Worm (Caenorhabditis elegans) whole organism, L2 larva: ENCODE measurements around the gene plp-1.

Experiments
- C34F6.9 ChIP-seq: fragments of 150-350 bp; optimal IDR thresholded peaks from 2 replicates; lab custom pipeline; 2014; ENCODE audit warnings: missing biosample characterization, missing genetic modification characterization
- F13H6.1 ChIP-seq: sonication (generic microtip); optimal IDR thresholded peaks from 2 replicates; lab custom pipeline; 2016; ENCODE audit warnings: missing genetic modification characterization, missing compliant biosample characterization
- R02D3.7 ChIP-seq: fragments of 150-350 bp; optimal IDR thresholded peaks from 2 replicates; lab custom pipeline; 2014; ENCODE audit warnings: missing biosample characterization, missing genetic modification characterization
- Y55F3AM.14 ChIP-seq: fragments of 200-800 bp; sonication (Bioruptor generic); optimal IDR thresholded peaks from 2 replicates; lab custom pipeline; 2018; ENCODE audit warnings: mild to moderate bottlenecking, missing genetic modification characterization, missing compliant biosample characterization
- alr-1 ChIP-seq: fragments of 150-350 bp; optimal IDR thresholded peaks from 2 replicates; lab custom pipeline; 2014; ENCODE audit warnings: missing biosample characterization, missing genetic modification characterization
- aly-2 ChIP-seq: fragments of 150-350 bp; optimal IDR thresholded peaks from 2 replicates; lab custom pipeline; 2014; ENCODE audit warnings: missing biosample characterization, missing genetic modification characterization
- blmp-1 ChIP-seq: sonication (generic microtip); optimal IDR thresholded peaks from 2 replicates; lab custom pipeline; 2017; ENCODE audit warnings: missing genetic modification characterization, mild to moderate bottlenecking, missing compliant biosample characterization, antibody characterized with exemption, moderate library complexity; ENCODE audit not compliant: insufficient read depth
- ceh-16 ChIP-seq: fragments of 150-350 bp; optimal IDR thresholded peaks from 2 replicates; lab custom pipeline; 2014; ENCODE audit warnings: missing biosample characterization, missing genetic modification characterization
- ceh-82 ChIP-seq: fragments of 150-350 bp; optimal IDR thresholded peaks from 2 replicates; lab custom pipeline; 2014; ENCODE audit warnings: missing biosample characterization, missing genetic modification characterization
- crh-2 ChIP-seq: sonication (generic microtip); optimal IDR thresholded peaks from 2 replicates; lab custom pipeline; 2017; ENCODE audit warnings: missing biosample characterization, missing genetic modification characterization
- egl-27 ChIP-seq: sonication (generic microtip); optimal IDR thresholded peaks from 3 replicates; lab custom pipeline; 2017; ENCODE audit warnings: missing biosample characterization, missing genetic modification reagents, missing genetic modification characterization
- elt-1 ChIP-seq: fragments of 150-350 bp; optimal IDR thresholded peaks from 2 replicates; lab custom pipeline; 2014; ENCODE audit warnings: missing biosample characterization, missing genetic modification characterization
- elt-3 ChIP-seq: sonication (generic microtip); optimal IDR thresholded peaks from 2 replicates; lab custom pipeline; 2017; ENCODE audit warnings: missing biosample characterization, missing genetic modification characterization
- fos-1 ChIP-seq: fragments of 150-350 bp; optimal IDR thresholded peaks from 2 replicates; lab custom pipeline; 2014; ENCODE audit warnings: missing biosample characterization, missing genetic modification characterization
- gmeb-1 ChIP-seq: fragments of 150-350 bp; optimal IDR thresholded peaks from 2 replicates; lab custom pipeline; 2014; ENCODE audit warnings: missing biosample characterization, missing genetic modification characterization
- lin-11 ChIP-seq: fragments of 150-350 bp; sonication (generic microtip); optimal IDR thresholded peaks from 2 replicates; lab custom pipeline; 2014; ENCODE audit warnings: missing biosample characterization, missing genetic modification characterization, inconsistent platforms, mixed read lengths
- lin-13 ChIP-seq: fragments of 150-350 bp; optimal IDR thresholded peaks from 2 replicates; lab custom pipeline; 2014; ENCODE audit warnings: missing biosample characterization, missing genetic modification reagents, missing genetic modification characterization
- lin-39 ChIP-seq: fragments of 150-350 bp; optimal IDR thresholded peaks from 2 replicates; lab custom pipeline; 2014; ENCODE audit warnings: missing biosample characterization, missing genetic modification reagents, missing genetic modification characterization
- lsy-2 ChIP-seq, 2 experiments: fragments of 150-350 bp in 1 of 2; sonication (generic microtip) in 1 of 2; optimal IDR thresholded peaks; 2 replicates each; lab custom pipeline; 2014 to 2017; ENCODE audit warnings: missing biosample characterization in 2 of 2, missing genetic modification characterization in 2 of 2
- mab-5 ChIP-seq: fragments of 150-350 bp; optimal IDR thresholded peaks from 2 replicates; lab custom pipeline; 2014; ENCODE audit warnings: missing biosample characterization, missing genetic modification characterization
- mdl-1 ChIP-seq, 2 experiments: fragments of 150-350 bp in 1 of 2; sonication (generic microtip) in 1 of 2; optimal IDR thresholded peaks; 2 replicates each; lab custom pipeline; 2017; ENCODE audit warnings: missing biosample characterization in 2 of 2, missing genetic modification characterization in 2 of 2
- nhr-129 ChIP-seq: fragments of 150-350 bp; optimal IDR thresholded peaks from 2 replicates; lab custom pipeline; 2014; ENCODE audit warnings: missing biosample characterization, missing genetic modification characterization
- nhr-21 ChIP-seq: fragments of 150-350 bp; optimal IDR thresholded peaks from 2 replicates; lab custom pipeline; 2014; ENCODE audit warnings: missing biosample characterization, missing genetic modification characterization
- nhr-23 ChIP-seq: fragments of 150-350 bp; optimal IDR thresholded peaks from 2 replicates; lab custom pipeline; 2014; ENCODE audit warnings: missing biosample characterization, missing genetic modification reagents, missing genetic modification characterization
- nhr-237 ChIP-seq: fragments of 150-350 bp; optimal IDR thresholded peaks from 2 replicates; lab custom pipeline; 2014; ENCODE audit warnings: missing biosample characterization, missing genetic modification characterization
- nhr-77 ChIP-seq: fragments of 150-350 bp; optimal IDR thresholded peaks from 2 replicates; lab custom pipeline; 2014; ENCODE audit warnings: missing biosample characterization, missing genetic modification characterization
- sem-4 ChIP-seq: fragments of 150-350 bp; optimal IDR thresholded peaks from 2 replicates; lab custom pipeline; 2014; ENCODE audit warnings: missing biosample characterization, missing genetic modification reagents, missing genetic modification characterization
- skn-1 ChIP-seq: sonication (generic microtip); optimal IDR thresholded peaks from 2 replicates; lab custom pipeline; 2017; ENCODE audit warnings: missing biosample characterization, missing genetic modification characterization
- sma-3 ChIP-seq: sonication (generic microtip); optimal IDR thresholded peaks from 2 replicates; lab custom pipeline; 2016; ENCODE audit warnings: missing genetic modification reagents, missing genetic modification characterization, missing compliant biosample characterization
- sma-9 ChIP-seq, 2 experiments: fragments of 150-350 bp in 1 of 2; sonication (generic microtip) in 1 of 2; optimal IDR thresholded peaks; 2 replicates each; lab custom pipeline; 2014 to 2016; ENCODE audit warnings: missing genetic modification characterization in 2 of 2, mild to moderate bottlenecking in 1 of 2, missing biosample characterization in 1 of 2, missing compliant biosample characterization in 1 of 2, missing genetic modification reagents in 1 of 2, moderate library complexity in 1 of 2
- snpc-4 ChIP-seq: fragments of 150-350 bp; optimal IDR thresholded peaks from 2 replicates; lab custom pipeline; 2014; ENCODE audit warnings: missing biosample characterization, missing genetic modification characterization
- unc-39 ChIP-seq: fragments of 150-350 bp; optimal IDR thresholded peaks from 2 replicates; lab custom pipeline; 2014; ENCODE audit warnings: missing biosample characterization, missing genetic modification characterization
- unc-55 ChIP-seq: fragments of 150-350 bp; sonication (generic microtip); optimal IDR thresholded peaks from 3 replicates; lab custom pipeline; 2014; ENCODE audit warnings: missing biosample characterization, missing genetic modification reagents, missing genetic modification characterization
- unc-62 ChIP-seq: fragments of 150-350 bp; optimal IDR thresholded peaks from 2 replicates; lab custom pipeline; 2014; ENCODE audit warnings: missing biosample characterization, missing genetic modification reagents, missing genetic modification characterization
- zag-1 ChIP-seq: fragments of 150-350 bp; optimal IDR thresholded peaks from 2 replicates; lab custom pipeline; 2014; ENCODE audit warnings: missing biosample characterization, missing genetic modification characterization
- ztf-1 ChIP-seq: fragments of 200-800 bp; sonication (Bioruptor generic); conservative IDR thresholded peaks from 2 replicates; pipeline ENCODE4 v1.3.6; 2022; ENCODE audit warnings: missing genetic modification characterization, missing compliant biosample characterization

plp-1 gene

ce11 chrIV:7654212-7654778, 21.1 kb downstream of the plp-1 start, which contains the start of gene nrde-4 (continued):
- TF ChIP-seq lin-13 (peak; percentile 60), mdl-1 (tag; optimal IDR thresholded peaks at IDR 0.05; lab: Kevin White, UChicago) (no peak), blmp-1 (tag; lab: Kevin White, UChicago) (peak; percentile 97), nhr-23 (tag; lab: Kevin White, UChicago) (no peak), alr-1 (tag; lab: Kevin White, UChicago) (no peak), nhr-77 (tag; lab: Kevin White, UChicago) (no peak), Y55F3AM.14 (no peak)

- TF ChIP-seq C34F6.9 (tag; lab: Kevin White, UChicago) (peak; percentile 12), skn-1 (tag; lab: Kevin White, UChicago) (no peak), unc-55 (GFP tag; lab: Kevin White, UChicago) (peak; percentile 47), lsy-2 (tag; optimal IDR thresholded peaks at IDR 0.05; lab: Kevin White, UChicago) (peak in 1 of 2 experiments; percentile 0), lin-11 (no peak), nhr-129 (tag; lab: Kevin White, UChicago) (peak; percentile 45)
Observed at ce11 chrIV:7658589-7658988, 25.4 kb downstream of the plp-1 start, which contains the start of gene C08G9.1. Gene C08G9.1, plus strand, starts transcription at chrIV:7658763.

DNA sequence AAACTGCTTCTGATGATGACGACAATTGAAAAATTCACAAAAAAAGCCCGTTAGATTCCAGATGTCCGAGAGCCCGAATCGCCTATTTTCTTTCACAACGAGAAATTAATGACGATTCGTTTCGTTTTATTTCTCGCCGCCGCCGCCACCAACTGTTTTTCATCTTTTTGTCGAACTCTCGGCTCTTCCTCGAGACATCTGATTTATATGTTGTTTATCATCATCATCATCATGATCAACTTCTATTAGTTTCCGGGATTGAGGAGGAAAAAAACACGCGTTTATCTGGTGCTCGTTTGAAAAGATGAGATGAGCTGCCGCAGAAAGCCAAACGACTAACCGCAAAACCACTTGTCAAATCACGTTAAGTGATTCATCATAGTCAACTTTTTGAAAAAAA, 26.3 kb downstream of the plp-1 start:
- TF ChIP-seq elt-3 (no peak), C34F6.9 (tag; lab: Kevin White, UChicago) (peak; percentile 9), R02D3.7 (tag; lab: Kevin White, UChicago) (no peak), elt-1 (no peak), unc-62 (no peak), ceh-16 (no peak), crh-2 (no peak), sem-4 (peak; percentile 78), fos-1 (tag; lab: Kevin White, UChicago) (no peak), gmeb-1 (tag; lab: Kevin White, UChicago) (no peak), unc-39 (tag; lab: Kevin White, UChicago) (no peak), alr-1 (tag; lab: Kevin White, UChicago) (no peak), lsy-2 (tag; optimal IDR thresholded peaks at IDR 0.05; lab: Kevin White, UChicago) (no peak), sma-3 (GFP tag; lab: Kevin White, UChicago) (no peak), egl-27 (tag; lab: Kevin White, UChicago) (no peak), aly-2 (tag; lab: Kevin White, UChicago) (no peak), lin-39 (tag; lab: Kevin White, UChicago) (no peak), mdl-1 (tag; optimal IDR thresholded peaks at IDR 0.05; lab: Kevin White, UChicago) (no peak), zag-1 (tag; lab: Kevin White, UChicago) (no peak), Y55F3AM.14 (no peak), sma-9 (GFP tag; optimal IDR thresholded peaks at IDR 0.05; lab: Kevin White, UChicago) (peak; percentile 57), sma-9 (tag; optimal IDR thresholded peaks at IDR 0.05; lab: Kevin White, UChicago) (no peak), lin-11 (no peak), F13H6.1 (tag; lab: Kevin White, UChicago) (peak; percentile 19), ztf-1 (GFP tag; lab: Robert Waterston, UW) (no peak), nhr-129 (tag; lab: Kevin White, UChicago) (peak; percentile 18), ceh-82 (tag; lab: Kevin White, UChicago) (no peak), mab-5 (no peak), nhr-23 (tag; lab: Kevin White, UChicago) (no peak), snpc-4 (tag; lab: Kevin White, UChicago) (no peak), nhr-237 (tag; lab: Kevin White, UChicago) (no peak)

- TF ChIP-seq mab-5: peak; percentile 69
- peak in 1 of 2 experiments; percentile 6 for TF ChIP-seq lsy-2 (tag; optimal IDR thresholded peaks at IDR 0.05; lab: Kevin White, UChicago)
- no peak for TF ChIP-seq gmeb-1 (tag; lab: Kevin White, UChicago)
- no peak for TF ChIP-seq ceh-82 (tag; lab: Kevin White, UChicago)
- TF ChIP-seq unc-62: no peak
- TF ChIP-seq nhr-21 (tag; lab: Kevin White, UChicago): no peak
- TF ChIP-seq, all 48 proteins: peak for 2
Observed at ce11 chrIV:7661569-7661968, 28.4 kb downstream of the plp-1 start.
